Fruit fly (Drosophila melanogaster): ENCODE results near the gene CG13857.

DNA sequence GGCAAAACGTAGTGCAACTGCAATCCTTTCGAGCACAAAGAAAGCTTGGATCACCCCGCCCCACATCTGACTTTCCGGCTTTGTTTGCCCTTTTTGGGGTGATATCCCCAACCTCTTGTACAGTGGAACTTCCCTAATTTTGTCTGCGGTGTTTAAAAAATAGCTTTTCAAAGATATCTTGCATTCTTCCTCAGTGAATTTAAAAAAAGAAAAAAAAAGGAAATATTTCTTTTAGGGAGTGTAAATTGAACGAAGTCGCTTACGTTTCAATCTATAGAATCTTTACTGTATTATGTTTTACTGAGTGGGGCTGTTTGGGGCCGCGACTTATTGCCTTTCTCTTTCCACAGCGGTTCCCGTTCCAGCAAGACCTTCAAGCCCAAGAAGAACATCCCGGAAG lies 27.7 kb upstream of the CG13857 start:
- TF ChIP-seq CG5180 (GFP tag; optimal IDR thresholded peaks at IDR 0.05) = no peak
- no peak for TF ChIP-seq BtbVII (GFP tag; optimal IDR thresholded peaks at IDR 0.05)
- TF ChIP-seq lola (GFP tag; optimal IDR thresholded peaks at IDR 0.05) = peak in 1 of 3 experiments; percentile 12
